Fruit fly (Drosophila melanogaster) whole organism, embryonic: ENCODE results near the gene ppk13.

ENCODE experiments used
- BtbVII ChIP-seq: fragments of 200-800 bp; sonication (Bioruptor generic); optimal IDR thresholded peaks from 3 replicates; lab custom pipeline; 2017; ENCODE audit warnings: missing biosample characterization, mild to moderate bottlenecking, missing genetic modification characterization
- CG11723 ChIP-seq: fragments of 200-800 bp; sonication (Bioruptor generic); optimal IDR thresholded peaks from 2 replicates; lab custom pipeline; 2017; ENCODE audit warnings: missing biosample characterization, mild to moderate bottlenecking, missing genetic modification characterization
- CG14860 ChIP-seq: fragments of 200-800 bp; sonication (Bioruptor generic); IDR thresholded peaks from 3 replicates; pipeline ENCODE4 v1.3.6; 2022; ENCODE audit warnings: missing biosample characterization, missing genetic modification characterization; ENCODE audit not compliant: partially characterized antibody
- CG6683 ChIP-seq: fragments of 200-800 bp; sonication (Bioruptor generic); optimal IDR thresholded peaks from 2 replicates; lab custom pipeline; 2017; ENCODE audit warnings: missing biosample characterization, mild to moderate bottlenecking, missing genetic modification characterization, missing genetic modification reagents
- Fer1 ChIP-seq: fragments of 200-800 bp; sonication (Bioruptor generic); optimal IDR thresholded peaks from 2 replicates; lab custom pipeline; 2017; ENCODE audit warnings: missing biosample characterization, mild to moderate bottlenecking, missing genetic modification characterization
- Xbp1 ChIP-seq: fragments of 200-800 bp; sonication (Bioruptor generic); optimal IDR thresholded peaks from 3 replicates; lab custom pipeline; 2016; ENCODE audit warnings: missing biosample characterization, mild to moderate bottlenecking, missing genetic modification characterization
- salm ChIP-seq: fragments of 200-800 bp; sonication (Bioruptor generic); optimal IDR thresholded peaks from 2 replicates; lab custom pipeline; 2018; ENCODE audit warnings: missing biosample characterization, mild to moderate bottlenecking, missing genetic modification characterization
- sob ChIP-seq: fragments of 200-800 bp; sonication (Bioruptor generic); IDR thresholded peaks from 2 replicates; pipeline ENCODE4 v1.3.6; 2022; ENCODE audit warnings: missing biosample characterization, missing genetic modification characterization
- sr ChIP-seq: fragments of 200-800 bp; sonication (Bioruptor generic); IDR thresholded peaks from 3 replicates; pipeline ENCODE4 v1.3.6; 2022; ENCODE audit warnings: missing biosample characterization, missing genetic modification characterization

dm6 chr2L:21107651-21108489 lies 19.3 kb upstream of the ppk13 start:
- TF ChIP-seq Xbp1 (GFP tag; lab: Kevin White, UChicago) (peak; percentile 8), BtbVII (GFP tag; lab: Kevin White, UChicago) (no peak), CG6683 (no peak), sr (GFP tag; lab: Robert Waterston, UW) (no peak), salm (no peak), sob (GFP tag; lab: Robert Waterston, UW) (no peak), CG11723 (GFP tag; lab: Kevin White, UChicago) (no peak), Fer1 (GFP tag; lab: Kevin White, UChicago) (peak; percentile 20), CG14860 (GFP tag; lab: Robert Waterston, UW) (no peak)
